Fruit fly (Drosophila melanogaster) whole organism, embryonic: Measurements from ENCODE around the gene Nepl4.

Experiments used
- Abd-B ChIP-seq: fragments of 200-800 bp; sonication (Bioruptor generic); optimal IDR thresholded peaks from 2 replicates; lab custom pipeline; 2018; ENCODE audit warnings: missing biosample characterization, mild to moderate bottlenecking, missing genetic modification characterization, moderate library complexity
- Antp ChIP-seq: fragments of 200-800 bp; sonication (Bioruptor generic); optimal IDR thresholded peaks from 3 replicates; lab custom pipeline; 2016; ENCODE audit warnings: missing biosample characterization, missing genetic modification characterization
- Atf3 ChIP-seq: fragments of 200-800 bp; sonication (Bioruptor generic); optimal IDR thresholded peaks from 3 replicates; lab custom pipeline; 2016; ENCODE audit warnings: missing biosample characterization, missing genetic modification characterization
- B-H1 ChIP-seq: fragments of 200-800 bp; sonication (Bioruptor generic); IDR thresholded peaks from 3 replicates; pipeline ENCODE4 v1.3.6; 2022; ENCODE audit warnings: missing biosample characterization, missing genetic modification characterization
- BtbVII ChIP-seq: fragments of 200-800 bp; sonication (Bioruptor generic); optimal IDR thresholded peaks from 3 replicates; lab custom pipeline; 2017; ENCODE audit warnings: missing biosample characterization, mild to moderate bottlenecking, missing genetic modification characterization
- Bteb2 ChIP-seq: fragments of 200-800 bp; sonication (Bioruptor generic); optimal IDR thresholded peaks from 2 replicates; lab custom pipeline; 2016; ENCODE audit warnings: missing biosample characterization, missing genetic modification characterization
- CG11560 ChIP-seq: fragments of 200-800 bp; sonication (Bioruptor generic); IDR thresholded peaks from 3 replicates; pipeline ENCODE4 v1.3.6; 2022; ENCODE audit warnings: missing biosample characterization, missing genetic modification characterization
- CG12155 ChIP-seq: fragments of 200-800 bp; sonication (Bioruptor generic); optimal IDR thresholded peaks from 3 replicates; lab custom pipeline; 2016; ENCODE audit warnings: missing biosample characterization, missing genetic modification characterization
- CG12744 ChIP-seq: fragments of 200-800 bp; sonication (Bioruptor generic); optimal IDR thresholded peaks from 2 replicates; lab custom pipeline; 2016; ENCODE audit warnings: missing biosample characterization, missing genetic modification characterization
- CG13296 ChIP-seq: fragments of 200-800 bp; sonication (Bioruptor generic); optimal IDR thresholded peaks from 3 replicates; lab custom pipeline; 2018; ENCODE audit warnings: missing biosample characterization, mild to moderate bottlenecking, missing genetic modification characterization
- CG16863 ChIP-seq: fragments of 200-800 bp; sonication (Bioruptor generic); optimal IDR thresholded peaks from 3 replicates; lab custom pipeline; 2016; ENCODE audit warnings: missing biosample characterization, missing genetic modification characterization
- CG18476 ChIP-seq: fragments of 200-800 bp; sonication (Bioruptor generic); optimal IDR thresholded peaks from 2 replicates; lab custom pipeline; 2016; ENCODE audit warnings: missing biosample characterization, mild to moderate bottlenecking, missing genetic modification characterization
- CG18599 ChIP-seq: fragments of 200-800 bp; sonication (Bioruptor generic); optimal IDR thresholded peaks from 3 replicates; lab custom pipeline; 2017; ENCODE audit warnings: missing biosample characterization, missing genetic modification characterization, mild to moderate bottlenecking, moderate library complexity, missing genetic modification reagents
- CG42726 ChIP-seq: fragments of 200-800 bp; sonication (Bioruptor generic); IDR thresholded peaks from 2 replicates; pipeline ENCODE4 v1.3.6; 2022; ENCODE audit warnings: missing biosample characterization, missing genetic modification characterization; ENCODE audit not compliant: partially characterized antibody
- CG5245 ChIP-seq: fragments of 200-800 bp; sonication (Bioruptor generic); optimal IDR thresholded peaks from 3 replicates; lab custom pipeline; 2016; ENCODE audit warnings: missing biosample characterization, missing genetic modification characterization
- CG7357 ChIP-seq: fragments of 200-800 bp; sonication (Bioruptor generic); IDR thresholded peaks from 3 replicates; pipeline ENCODE4 v1.3.6; 2022; ENCODE audit warnings: missing biosample characterization, missing genetic modification characterization
- CG8478 ChIP-seq: fragments of >200 bp; optimal IDR thresholded peaks from 2 replicates; lab custom pipeline; 2018
- Deaf1 ChIP-seq: fragments of 200-800 bp; optimal IDR thresholded peaks from 3 replicates; lab custom pipeline; 2019; ENCODE audit warnings: missing biosample characterization, mild to moderate bottlenecking, missing genetic modification characterization, moderate library complexity
- Dip3 ChIP-seq: fragments of 200-800 bp; sonication (Bioruptor generic); optimal IDR thresholded peaks from 3 replicates; lab custom pipeline; 2016; ENCODE audit warnings: missing biosample characterization, missing genetic modification characterization
- Eip74EF ChIP-seq, 2 experiments: fragments of 200-800 bp in 1 of 2; fragments of >200 bp in 1 of 2; sonication (Bioruptor generic) in 1 of 2; optimal IDR thresholded peaks; 2 replicates each; lab custom pipeline; 2017 to 2019; ENCODE audit warnings: missing biosample characterization in 2 of 2, missing genetic modification characterization in 2 of 2, mild to moderate bottlenecking in 1 of 2, moderate library complexity in 1 of 2
- HHEX ChIP-seq: fragments of 200-800 bp; sonication (Bioruptor generic); optimal IDR thresholded peaks from 3 replicates; lab custom pipeline; 2017; ENCODE audit warnings: missing biosample characterization, mild to moderate bottlenecking, missing genetic modification characterization, missing genetic modification reagents
- HLH3B ChIP-seq: fragments of 200-800 bp; sonication (Bioruptor generic); IDR thresholded peaks from 2 replicates; pipeline ENCODE4 v1.3.6; 2022; ENCODE audit warnings: missing biosample characterization, missing genetic modification characterization
- HLH4C ChIP-seq: fragments of 200-800 bp; sonication (Bioruptor generic); IDR thresholded peaks from 3 replicates; pipeline ENCODE4 v1.3.6; 2022; ENCODE audit warnings: missing biosample characterization, missing genetic modification characterization; ENCODE audit not compliant: partially characterized antibody
- Hey ChIP-seq: fragments of 200-800 bp; sonication (Bioruptor generic); optimal IDR thresholded peaks from 3 replicates; lab custom pipeline; 2018; ENCODE audit warnings: missing biosample characterization, mild to moderate bottlenecking, missing genetic modification characterization
- Nf-YC ChIP-seq: fragments of 200-800 bp; optimal IDR thresholded peaks from 3 replicates; lab custom pipeline; 2019; ENCODE audit warnings: missing biosample characterization, mild to moderate bottlenecking, missing genetic modification characterization, moderate library complexity
- Trl ChIP-seq, 3 experiments: fragments of >200 bp in 2 of 3; fragments of 200-800 bp in 1 of 3; sonication (Bioruptor generic) in 1 of 3; optimal IDR thresholded peaks; 2 replicates in 1 of 3; 3 replicates in 2 of 3; lab custom pipeline; 2016 to 2017; ENCODE audit warnings: missing biosample characterization in 1 of 3, missing genetic modification characterization in 1 of 3
- bsh ChIP-seq, 2 experiments: fragments of 200-800 bp; sonication (Bioruptor generic); optimal IDR thresholded peaks; 2 replicates each; lab custom pipeline; 2017 to 2018; ENCODE audit warnings: mild to moderate bottlenecking in 2 of 2, missing biosample characterization in 2 of 2, missing genetic modification characterization in 2 of 2, moderate library complexity in 1 of 2
- corto ChIP-seq: fragments of 200-800 bp; sonication (Bioruptor generic); optimal IDR thresholded peaks from 2 replicates; lab custom pipeline; 2016; ENCODE audit warnings: missing biosample characterization, mild to moderate bottlenecking, missing genetic modification characterization, moderate library complexity
- dati ChIP-seq: fragments of 200-800 bp; sonication (Bioruptor generic); IDR thresholded peaks from 2 replicates; pipeline ENCODE4 v1.3.6; 2022; ENCODE audit warnings: missing biosample characterization, missing genetic modification characterization
- ewg ChIP-seq: fragments of 200-800 bp; sonication (Bioruptor generic); optimal IDR thresholded peaks from 3 replicates; lab custom pipeline; 2017; ENCODE audit warnings: mild to moderate bottlenecking, missing biosample characterization, missing genetic modification reagents, missing genetic modification characterization
- exex ChIP-seq: fragments of 200-800 bp; sonication (Bioruptor generic); optimal IDR thresholded peaks from 4 replicates; lab custom pipeline; 2018; ENCODE audit warnings: missing biosample characterization, mild to moderate bottlenecking, missing genetic modification characterization, moderate library complexity
- fd3F ChIP-seq: fragments of 200-800 bp; sonication (Bioruptor generic); optimal IDR thresholded peaks from 2 replicates; lab custom pipeline; 2018; ENCODE audit warnings: missing biosample characterization, mild to moderate bottlenecking, missing genetic modification characterization, moderate library complexity
- gce ChIP-seq: fragments of 200-800 bp; sonication (Bioruptor generic); IDR thresholded peaks from 3 replicates; pipeline ENCODE4 v1.3.6; 2022; ENCODE audit warnings: missing biosample characterization, missing genetic modification characterization
- jumu ChIP-seq: fragments of 200-800 bp; sonication (Bioruptor generic); optimal IDR thresholded peaks from 3 replicates; lab custom pipeline; 2016; ENCODE audit warnings: missing biosample characterization, missing genetic modification characterization
- kah ChIP-seq: fragments of 200-800 bp; sonication (Bioruptor generic); optimal IDR thresholded peaks from 2 replicates; lab custom pipeline; 2018; ENCODE audit warnings: missing biosample characterization, mild to moderate bottlenecking, missing genetic modification characterization
- lov ChIP-seq, 2 experiments: fragments of 200-800 bp in 1 of 2; fragments of >200 bp in 1 of 2; sonication (Bioruptor generic) in 1 of 2; IDR thresholded peaks in 1 of 2; optimal IDR thresholded peaks in 1 of 2; 2 replicates in 1 of 2; 3 replicates in 1 of 2; pipeline versions ENCODE4 v1.3.6 to Lab custom; 2017 to 2022; ENCODE audit warnings: missing biosample characterization in 1 of 2, missing genetic modification characterization in 1 of 2
- luna ChIP-seq: fragments of 200-800 bp; sonication (Bioruptor generic); optimal IDR thresholded peaks from 2 replicates; lab custom pipeline; 2016; ENCODE audit warnings: missing biosample characterization, missing genetic modification characterization
- mld ChIP-seq: fragments of 200-800 bp; sonication (Bioruptor generic); IDR thresholded peaks from 3 replicates; pipeline ENCODE4 v1.3.6; 2022; ENCODE audit warnings: missing biosample characterization, missing genetic modification characterization; ENCODE audit not compliant: partially characterized antibody
- org-1 ChIP-seq: fragments of 200-800 bp; sonication (Bioruptor generic); optimal IDR thresholded peaks from 2 replicates; lab custom pipeline; 2017; ENCODE audit warnings: missing biosample characterization, missing genetic modification characterization
- p53 ChIP-seq: fragments of 200-800 bp; sonication (Bioruptor generic); optimal IDR thresholded peaks from 2 replicates; lab custom pipeline; 2016; ENCODE audit warnings: missing biosample characterization, missing genetic modification characterization
- pita ChIP-seq: fragments of 200-800 bp; sonication (Bioruptor generic); optimal IDR thresholded peaks from 2 replicates; lab custom pipeline; 2017; ENCODE audit warnings: missing biosample characterization, mild to moderate bottlenecking, missing genetic modification characterization
- pros ChIP-seq: fragments of 200-800 bp; sonication (Bioruptor generic); optimal IDR thresholded peaks from 3 replicates; lab custom pipeline; 2019; ENCODE audit warnings: missing biosample characterization, mild to moderate bottlenecking, missing genetic modification characterization, moderate library complexity
- schlank ChIP-seq: fragments of 200-800 bp; sonication (Bioruptor generic); optimal IDR thresholded peaks from 2 replicates; lab custom pipeline; 2018; ENCODE audit warnings: missing biosample characterization, mild to moderate bottlenecking, missing genetic modification characterization
- trh ChIP-seq: fragments of 200-800 bp; sonication (Bioruptor generic); optimal IDR thresholded peaks from 2 replicates; lab custom pipeline; 2016; ENCODE audit warnings: missing biosample characterization, missing genetic modification characterization
- vvl ChIP-seq: fragments of 200-800 bp; sonication (Bioruptor generic); IDR thresholded peaks from 2 replicates; pipeline ENCODE4 v1.3.6; 2022; ENCODE audit warnings: missing biosample characterization, missing genetic modification characterization
- wek ChIP-seq: fragments of 200-800 bp; sonication (Bioruptor generic); optimal IDR thresholded peaks from 3 replicates; lab custom pipeline; 2018; ENCODE audit warnings: missing biosample characterization, mild to moderate bottlenecking, missing genetic modification characterization, moderate library complexity
- zfh2 ChIP-seq: fragments of 200-800 bp; sonication (Bioruptor generic); optimal IDR thresholded peaks from 2 replicates; lab custom pipeline; 2016; ENCODE audit warnings: missing biosample characterization, missing genetic modification characterization

Nepl4 gene

DNA sequence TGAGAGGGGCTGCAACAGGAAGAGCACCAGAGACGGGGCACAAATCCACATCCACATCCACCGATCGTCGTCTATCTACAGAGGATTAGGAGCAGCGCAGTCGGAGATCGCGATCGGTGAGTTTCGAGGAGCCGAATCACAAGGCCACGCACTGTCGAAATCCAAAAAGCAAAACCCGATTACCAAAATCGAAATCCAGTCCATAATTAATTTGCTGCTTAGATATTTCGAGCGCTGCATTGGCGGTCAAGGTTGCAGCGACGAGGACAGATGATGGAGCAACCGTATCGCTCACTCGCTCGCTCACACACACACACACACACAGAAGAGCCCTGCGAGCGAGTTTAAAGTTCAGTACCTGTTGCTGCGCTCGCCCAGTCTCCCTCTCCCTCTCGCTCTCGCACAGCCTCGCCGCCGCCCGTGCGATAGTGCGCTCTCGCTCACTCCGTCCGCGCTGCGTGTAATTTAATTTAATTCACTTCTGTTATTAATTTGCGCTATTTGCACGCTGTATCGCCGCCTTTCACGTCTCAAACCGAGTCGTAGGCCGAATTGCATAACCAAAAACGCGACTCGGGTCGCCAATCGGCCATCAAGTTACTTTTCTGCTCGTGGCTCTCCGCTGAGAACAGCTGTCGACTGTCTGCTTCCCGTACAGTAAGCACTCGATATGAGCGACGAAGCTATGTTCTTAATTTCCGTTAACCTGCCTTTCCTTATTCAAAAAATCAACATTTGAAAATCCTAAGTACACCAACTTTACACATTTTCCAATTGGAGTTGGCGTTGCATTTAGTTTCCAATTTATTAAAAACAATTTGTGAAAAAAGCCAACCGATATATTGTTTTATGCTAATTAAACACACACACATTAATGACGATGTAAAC lies 28.4 kb upstream of the Nepl4 start (continued):
- TF ChIP-seq pita (GFP tag; lab: Kevin White, UChicago) (no peak), trh (no peak), jumu (GFP tag; lab: Kevin White, UChicago) (peak; percentile 44), wek (GFP tag; lab: Kevin White, UChicago) (no peak), ewg (no peak), lov (optimal IDR thresholded peaks at IDR 0.05; lab: Kevin White, UChicago) (no peak), lov (GFP tag; IDR thresholded peaks at IDR 0.05; lab: Robert Waterston, UW) (peak; percentile 4; the same call in 1 of the 3 replicates), CG7357 (GFP tag; lab: Robert Waterston, UW) (peak; percentile 39; the same call in 1 of the 3 replicates), Trl (optimal IDR thresholded peaks at IDR 0.05; lab: Kevin White, UChicago) (peak; percentile 55 to 66), Trl (GFP tag; optimal IDR thresholded peaks at IDR 0.05; lab: Kevin White, UChicago) (peak; percentile 38), Eip74EF (GFP tag; optimal IDR thresholded peaks at IDR 0.05; lab: Kevin White, UChicago) (no peak), CG5245 (GFP tag; lab: Kevin White, UChicago) (peak; percentile 14), Bteb2 (GFP tag; lab: Kevin White, UChicago) (peak; percentile 30), HHEX (GFP tag; lab: Kevin White, UChicago) (peak; percentile 37), pros (peak; percentile 32), CG42726 (0 out of 2 replicates have a peak, but pooled peaks have one; percentile 49), Hey (tag; lab: Kevin White, UChicago) (no peak), Dip3 (peak; percentile 34), HLH3B (GFP tag; lab: Robert Waterston, UW) (0 out of 2 replicates have a peak, but pooled peaks have one; percentile 6), Antp (GFP tag; lab: Kevin White, UChicago) (peak; percentile 34), luna (no peak), corto (GFP tag; lab: Kevin White, UChicago) (no peak), CG8478 (peak; percentile 89), CG18599 (peak; percentile 58), CG16863 (GFP tag; lab: Kevin White, UChicago) (peak; percentile 40), vvl (GFP tag; lab: Robert Waterston, UW) (peak; percentile 40), zfh2 (peak; percentile 53), gce (GFP tag; lab: Robert Waterston, UW) (no peak), Abd-B (GFP tag; lab: Kevin White, UChicago) (no peak), schlank (tag; lab: Kevin White, UChicago) (peak; percentile 42), HLH4C (no peak), CG12744 (GFP tag; lab: Kevin White, UChicago) (no peak), CG13296 (GFP tag; lab: Kevin White, UChicago) (peak; percentile 22), B-H1 (GFP tag; lab: Robert Waterston, UW) (peak; percentile 19; the same call in 1 of the 3 replicates), Atf3 (GFP tag; lab: Kevin White, UChicago) (peak; percentile 49), mld (GFP tag; lab: Robert Waterston, UW) (peak; percentile 31; the same call in 1 of the 3 replicates), Nf-YC (tag; lab: Kevin White, UChicago) (peak; percentile 2), org-1 (GFP tag; lab: Kevin White, UChicago) (peak; percentile 43), dati (0 out of 2 replicates have a peak, but pooled peaks have one; percentile 41), bsh (GFP tag; optimal IDR thresholded peaks at IDR 0.05; lab: Kevin White, UChicago) (peak; percentile 36 to 67), fd3F (GFP tag; lab: Kevin White, UChicago) (no peak), Deaf1 (tag; lab: Kevin White, UChicago) (peak; percentile 82), CG11560 (tag; lab: Robert Waterston, UW) (no peak), kah (GFP tag; lab: Kevin White, UChicago) (peak; percentile 98), exex (tag; lab: Kevin White, UChicago) (no peak), CG12155 (GFP tag; lab: Kevin White, UChicago) (peak; percentile 63), CG18476 (GFP tag; lab: Kevin White, UChicago) (peak; percentile 25), p53 (GFP tag; lab: Kevin White, UChicago) (no peak), BtbVII (GFP tag; lab: Kevin White, UChicago) (no peak)
